Fruit fly (Drosophila melanogaster): Measurements from ENCODE around the gene TyrR.

Gene TyrR

DNA sequence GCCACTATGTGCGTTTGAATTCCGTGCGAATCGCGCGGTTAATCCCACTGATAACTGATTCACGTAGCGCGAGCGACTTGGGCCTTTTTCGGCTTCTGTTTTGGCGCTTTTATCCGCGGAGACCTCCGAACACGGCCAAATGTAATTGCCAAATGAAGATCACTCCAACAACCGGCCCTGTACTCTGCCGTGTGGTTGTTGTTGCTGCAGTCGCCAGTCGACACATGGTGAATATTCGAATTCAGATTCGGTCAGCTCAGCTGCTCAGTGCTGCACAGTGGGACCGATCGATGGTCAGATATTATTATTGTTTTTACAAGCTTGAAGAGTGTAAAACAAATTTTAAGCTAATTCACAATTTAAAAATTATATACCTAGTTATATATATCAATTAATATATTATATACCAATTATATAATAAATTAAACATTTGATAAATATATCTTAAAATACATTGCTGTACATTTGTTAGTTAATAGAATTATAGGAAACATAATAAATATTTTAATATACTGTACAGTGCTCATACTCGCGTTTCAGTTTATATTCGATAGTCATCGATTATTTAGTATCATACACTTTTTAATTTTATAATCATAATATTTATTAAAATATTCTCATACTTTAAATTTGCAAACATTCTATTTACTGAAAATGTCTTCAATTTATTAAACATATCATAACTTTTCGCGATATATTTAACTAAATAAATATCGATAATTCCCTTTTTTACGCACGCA is 31.5 kb upstream of the TyrR start, which contains the start of gene CG43102 (continued):
- TF ChIP-seq CG13296 (GFP tag; optimal IDR thresholded peaks at IDR 0.05) (peak; percentile 70), CG11695 (GFP tag; IDR thresholded peaks at IDR 0.05) (peak; percentile 61; the same call in 2 of the 3 replicates), CG8290 (GFP tag; optimal IDR thresholded peaks at IDR 0.05) (no peak), CG8290 (tag; optimal IDR thresholded peaks at IDR 0.05) (peak in 1 of 2 experiments; percentile 89), CG11093 (GFP tag; IDR thresholded peaks at IDR 0.05) (peak; percentile 62; the same call in 2 of the 3 replicates), odd (GFP tag; optimal IDR thresholded peaks at IDR 0.05) (peak; percentile 49), Lim3 (GFP tag; IDR thresholded peaks at IDR 0.05) (no peak), CG2129 (GFP tag; IDR thresholded peaks at IDR 0.05; ENCODE audit: partially characterized antibody) (peak; percentile 62; the same call in 1 of the 2 replicates), wor (GFP tag; IDR thresholded peaks at IDR 0.05) (no peak), CG7963 (GFP tag; IDR thresholded peaks at IDR 0.05; ENCODE audit: partially characterized antibody) (no peak), pnt (GFP tag; optimal IDR thresholded peaks at IDR 0.05) (peak; percentile 30), CG11398 (GFP tag; optimal IDR thresholded peaks at IDR 0.05) (no peak), Ada2b (GFP tag; IDR thresholded peaks at IDR 0.05) (peak; percentile 69), Poxn (GFP tag; IDR thresholded peaks at IDR 0.05) (no peak), CG2202 (tag; optimal IDR thresholded peaks at IDR 0.05) (no peak), Asciz (GFP tag; optimal IDR thresholded peaks at IDR 0.05) (peak; percentile 17), luna (GFP tag; optimal IDR thresholded peaks at IDR 0.05) (no peak), Taf1 (GFP tag; IDR thresholded peaks at IDR 0.05) (peak; percentile 62), gro (GFP tag; optimal IDR thresholded peaks at IDR 0.05) (peak; percentile 38), Opbp (GFP tag; IDR thresholded peaks at IDR 0.05; ENCODE audit: partially characterized antibody) (peak; percentile 62; the same call in 1 of the 3 replicates), Atf-2 (GFP tag; optimal IDR thresholded peaks at IDR 0.05) (peak; percentile 46), CG17328 (GFP tag; IDR thresholded peaks at IDR 0.05) (peak; percentile 78), row (GFP tag; IDR thresholded peaks at IDR 0.05) (peak; percentile 73), CG15269 (tag; optimal IDR thresholded peaks at IDR 0.05) (peak; percentile 78), pho (GFP tag; optimal IDR thresholded peaks at IDR 0.05) (peak; percentile 16), Mrtf (GFP tag; IDR thresholded peaks at IDR 0.05) (peak; percentile 66; the same call in 2 of the 3 replicates), CG7357 (GFP tag; IDR thresholded peaks at IDR 0.05) (peak; percentile 60; the same call in 2 of the 3 replicates), cas (GFP tag; IDR thresholded peaks at IDR 0.05) (0 out of 2 replicates have a peak, but pooled peaks have one; percentile 53), hbn (GFP tag; IDR thresholded peaks at IDR 0.05; ENCODE audit: partially characterized antibody) (0 out of 2 replicates have a peak, but pooled peaks have one; percentile 60), dan (GFP tag; IDR thresholded peaks at IDR 0.05) (no peak), CG13287 (GFP tag; IDR thresholded peaks at IDR 0.05; ENCODE audit: partially characterized antibody) (peak; percentile 79), amos (GFP tag; IDR thresholded peaks at IDR 0.05; ENCODE audit: partially characterized antibody) (peak; percentile 66), vvl (GFP tag; IDR thresholded peaks at IDR 0.05) (peak; percentile 86), CG33213 (GFP tag; optimal IDR thresholded peaks at IDR 0.05) (peak; percentile 49), Atf6 (GFP tag; IDR thresholded peaks at IDR 0.05) (peak; percentile 38; the same call in 1 of the 2 replicates), tgo (GFP tag; IDR thresholded peaks at IDR 0.05) (peak; percentile 75), CG2116 (GFP tag; optimal IDR thresholded peaks at IDR 0.05) (peak; percentile 55), cad (GFP tag; optimal IDR thresholded peaks at IDR 0.05) (no peak), ERR (GFP tag; optimal IDR thresholded peaks at IDR 0.05) (peak; percentile 59), B-H2 (GFP tag; optimal IDR thresholded peaks at IDR 0.05) (peak; percentile 58), Bgb (GFP tag; IDR thresholded peaks at IDR 0.05; ENCODE audit: partially characterized antibody) (peak; percentile 69), dm (GFP tag; optimal IDR thresholded peaks at IDR 0.05) (peak; percentile 34), ken (GFP tag; IDR thresholded peaks at IDR 0.05) (peak; percentile 72), p53 (GFP tag; optimal IDR thresholded peaks at IDR 0.05) (no peak), wek (GFP tag; optimal IDR thresholded peaks at IDR 0.05) (peak; percentile 58), ind (GFP tag; optimal IDR thresholded peaks at IDR 0.05) (peak; percentile 71), CG8944 (GFP tag; optimal IDR thresholded peaks at IDR 0.05) (peak; percentile 44), dimm (GFP tag; IDR thresholded peaks at IDR 0.05) (no peak), sim (GFP tag; IDR thresholded peaks at IDR 0.05) (no peak), fru (optimal IDR thresholded peaks at IDR 0.05) (no peak), dysf (GFP tag; IDR thresholded peaks at IDR 0.05) (peak; percentile 72; the same call in 2 of the 3 replicates)

All from whole organism, embryonic.